Worm (Caenorhabditis elegans): ENCODE results near the gene noah-2.

The noah-2 gene

ce11 chrIV:14070992-14071289 is 20.1 kb upstream of the noah-2 start (continued):
- TF ChIP-seq egl-5 (tag; optimal IDR thresholded peaks at IDR 0.05) (peak; percentile 62), sea-2 (GFP tag; optimal IDR thresholded peaks at IDR 0.05) (no peak), nhr-77 (tag; optimal IDR thresholded peaks at IDR 0.05) (no peak), lsy-12 (tag; optimal IDR thresholded peaks at IDR 0.05) (peak; percentile 60), tbx-2 (tag; optimal IDR thresholded peaks at IDR 0.05) (peak; percentile 8), elt-1 (tag; optimal IDR thresholded peaks at IDR 0.05) (peak; percentile 8), snpc-4 (tag; optimal IDR thresholded peaks at IDR 0.05) (peak; percentile 88), pqm-1 (tag; optimal IDR thresholded peaks at IDR 0.05) (no peak), ceh-28 (tag; optimal IDR thresholded peaks at IDR 0.05) (peak; percentile 49), ztf-11 (tag; optimal IDR thresholded peaks at IDR 0.05) (no peak)

- no peak for TF ChIP-seq hmg-11 (tag; optimal IDR thresholded peaks at IDR 0.05)
- TF ChIP-seq nhr-43 (tag; optimal IDR thresholded peaks at IDR 0.05; ENCODE audit: poor library complexity, severe bottlenecking), result peak; percentile 18
- no peak for TF ChIP-seq pqm-1 (tag; optimal IDR thresholded peaks at IDR 0.05)
- no peak for TF ChIP-seq lin-39 (tag; optimal IDR thresholded peaks at IDR 0.05)
These were observed 19.6 kb upstream of the noah-2 start, which contains the start of gene ccar-1 for ce11 chrIV:14071466-14071865. Gene ccar-1 (plus strand): TSS chrIV:14071548.

ce11 chrIV:14072011-14072649 is 18.9 kb upstream of the noah-2 start:
- TF ChIP-seq ama-1 (optimal IDR thresholded peaks at IDR 0.05) (peak; percentile 90), unc-62 (GFP tag; optimal IDR thresholded peaks at IDR 0.05) (no peak), egl-27 (tag; optimal IDR thresholded peaks at IDR 0.05) (no peak), elt-2 (tag; optimal IDR thresholded peaks at IDR 0.05) (peak; percentile 1), ceh-9 (tag; optimal IDR thresholded peaks at IDR 0.05) (no peak)

ce11 chrIV:14074456-14074855 is 16.6 kb upstream of the noah-2 start:
- TF ChIP-seq skn-1 (tag; optimal IDR thresholded peaks at IDR 0.05), result no peak
- TF ChIP-seq ZK546.5 (tag; optimal IDR thresholded peaks at IDR 0.05), result no peak
- TF ChIP-seq nfya-1 (tag; optimal IDR thresholded peaks at IDR 0.05; ENCODE audit: insufficient read depth), result no peak
- no peak for TF ChIP-seq mml-1 (tag; optimal IDR thresholded peaks at IDR 0.05)
- no peak for TF ChIP-seq ceh-28 (tag; optimal IDR thresholded peaks at IDR 0.05)
- no peak for TF ChIP-seq pqm-1 (tag; optimal IDR thresholded peaks at IDR 0.05)
- no peak for TF ChIP-seq ceh-16 (tag; optimal IDR thresholded peaks at IDR 0.05)
- no peak for TF ChIP-seq nhr-12 (tag; optimal IDR thresholded peaks at IDR 0.05)

- TF ChIP-seq egl-27 (tag; optimal IDR thresholded peaks at IDR 0.05) (no peak), jun-1 (tag; optimal IDR thresholded peaks at IDR 0.05) (no peak), fkh-10 (GFP tag; optimal IDR thresholded peaks at IDR 0.05) (no peak), nhr-67 (tag; optimal IDR thresholded peaks at IDR 0.05) (no peak), nhr-25 (tag; optimal IDR thresholded peaks at IDR 0.05) (no peak), lsy-12 (tag; optimal IDR thresholded peaks at IDR 0.05) (no peak), unc-39 (tag; optimal IDR thresholded peaks at IDR 0.05) (no peak), lin-39 (tag; optimal IDR thresholded peaks at IDR 0.05) (no peak), nhr-76 (tag; optimal IDR thresholded peaks at IDR 0.05) (no peak)
These were observed 13.9 kb upstream of the noah-2 start, which contains the start of gene cfp-1 for ce11 chrIV:14077135-14077534. Gene cfp-1 (plus strand): TSS chrIV:14077435.

- TF ChIP-seq ceh-82 (tag; optimal IDR thresholded peaks at IDR 0.05), result no peak
- TF ChIP-seq elt-1 (tag; optimal IDR thresholded peaks at IDR 0.05), result peak; percentile 4
These were observed 8.1 kb upstream of the noah-2 start for ce11 chrIV:14082956-14083355.

- TF ChIP-seq elt-3 (tag; optimal IDR thresholded peaks at IDR 0.05) (no peak), skn-1 (tag; optimal IDR thresholded peaks at IDR 0.05) (no peak), mml-1 (tag; optimal IDR thresholded peaks at IDR 0.05) (no peak), jun-1 (tag; optimal IDR thresholded peaks at IDR 0.05) (no peak), elt-2 (tag; optimal IDR thresholded peaks at IDR 0.05) (no peak), aly-2 (tag; optimal IDR thresholded peaks at IDR 0.05) (no peak), eor-1 (tag; optimal IDR thresholded peaks at IDR 0.05) (no peak), egl-5 (tag; optimal IDR thresholded peaks at IDR 0.05) (no peak), nhr-12 (tag; optimal IDR thresholded peaks at IDR 0.05) (no peak), ceh-82 (tag; optimal IDR thresholded peaks at IDR 0.05) (no peak), nfya-1 (tag; optimal IDR thresholded peaks at IDR 0.05; ENCODE audit: insufficient read depth) (no peak), nhr-43 (tag; optimal IDR thresholded peaks at IDR 0.05; ENCODE audit: poor library complexity, severe bottlenecking) (no peak), hmg-11 (tag; optimal IDR thresholded peaks at IDR 0.05) (no peak), fkh-2 (tag; optimal IDR thresholded peaks at IDR 0.05) (no peak), ZK546.5 (tag; optimal IDR thresholded peaks at IDR 0.05) (no peak), R02D3.7 (tag; optimal IDR thresholded peaks at IDR 0.05) (no peak), pha-4 (tag; optimal IDR thresholded peaks at IDR 0.05) (no peak), lin-39 (tag; optimal IDR thresholded peaks at IDR 0.05) (no peak), ceh-28 (tag; optimal IDR thresholded peaks at IDR 0.05) (no peak)
These were observed 7.5 kb upstream of the noah-2 start, which contains the start of gene F52B11.2 for ce11 chrIV:14083505-14083904. Gene F52B11.2 (plus strand): TSS chrIV:14083568.
